Fruit fly (Drosophila melanogaster): Measurements from ENCODE around the gene CG15742.

DNA sequence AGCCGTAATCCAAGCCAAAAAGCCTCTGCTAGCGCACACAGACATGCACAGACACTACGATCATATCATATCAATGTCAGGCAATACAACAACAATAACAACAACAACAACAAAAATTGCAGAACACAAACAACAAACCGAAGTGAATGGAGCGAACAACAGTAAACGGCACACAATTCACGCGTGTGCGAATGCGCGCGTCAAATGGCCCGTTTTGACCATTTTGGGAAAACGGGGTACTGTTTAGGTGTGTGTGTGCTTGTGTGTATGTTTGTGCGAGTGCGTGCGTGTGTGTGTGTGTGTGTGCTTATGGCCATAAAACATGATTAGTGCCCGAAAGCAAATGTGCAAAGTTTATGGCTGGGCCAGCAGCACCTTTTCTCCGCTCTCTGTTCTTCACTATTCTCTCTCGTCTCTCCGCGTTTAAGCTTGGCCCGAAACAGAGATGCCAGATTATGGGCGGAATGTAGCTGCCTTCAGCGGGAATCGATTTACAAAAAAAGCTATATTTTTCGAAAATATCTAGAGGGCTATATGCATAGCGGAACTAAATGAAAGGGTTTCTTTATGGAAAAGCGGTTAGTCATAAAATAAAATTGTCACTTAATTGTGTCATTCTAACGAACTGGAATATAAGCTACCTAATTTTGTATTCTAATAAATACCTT lies 42.7 kb upstream of the CG15742 start:
- no peak for TF ChIP-seq psq (GFP tag; optimal IDR thresholded peaks at IDR 0.05)
- no peak for TF ChIP-seq foxo (GFP tag; optimal IDR thresholded peaks at IDR 0.05)
- TF ChIP-seq pan (optimal IDR thresholded peaks at IDR 0.05): no peak
- no peak for TF ChIP-seq fru (GFP tag; optimal IDR thresholded peaks at IDR 0.05)
- TF ChIP-seq Myc (optimal IDR thresholded peaks at IDR 0.05): peak; percentile 59
- TF ChIP-seq h (GFP tag; optimal IDR thresholded peaks at IDR 0.05): no peak
- no peak for TF ChIP-seq br (GFP tag; optimal IDR thresholded peaks at IDR 0.05)
- TF ChIP-seq lola (GFP tag; optimal IDR thresholded peaks at IDR 0.05): no peak
- TF ChIP-seq Dif (GFP tag; optimal IDR thresholded peaks at IDR 0.05; ENCODE audit: partially characterized antibody): peak; percentile 17
